1 fruit fly cellular context compared by ENCODE assay signal in the genomic region with DNA sequence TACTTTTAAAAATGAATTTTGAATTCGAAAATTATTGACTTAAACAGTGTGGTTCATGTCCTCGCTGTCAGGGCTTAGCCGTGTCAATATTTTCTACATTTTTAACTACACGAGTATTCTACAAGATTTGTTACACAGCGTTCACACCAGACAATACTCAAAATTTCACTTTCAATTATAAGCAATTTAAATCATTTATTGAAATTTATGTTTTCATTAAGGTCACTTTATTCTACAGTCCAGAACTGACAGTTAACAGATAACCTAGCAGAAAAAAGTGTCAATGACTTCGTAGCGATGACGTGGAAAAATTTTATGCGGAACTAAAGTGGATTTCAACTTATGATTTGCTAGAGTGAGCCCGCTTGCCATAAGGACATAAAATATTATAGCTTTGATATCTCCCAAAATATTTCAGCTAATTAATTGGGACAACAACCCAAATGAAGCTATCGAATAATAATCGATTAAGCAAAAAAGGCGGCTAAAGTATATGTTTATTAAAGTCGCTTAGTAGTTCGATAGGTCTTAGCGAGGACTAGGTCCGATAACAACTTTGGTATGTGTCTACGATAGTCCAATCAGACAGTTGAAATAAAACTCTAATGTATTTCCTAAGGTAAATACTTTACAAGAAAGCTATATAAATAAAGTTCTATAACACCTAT.
A peak's percentile ranks its signal among the peaks of the same experiment; 100 is the strongest.
TF ChIP-seq lines count a peak whose summit lies in the region.

No protein-coding gene starts in this region.

TF ChIP-seq in whole organism, embryonic, 481 proteins besides CTCF, POLR2A, EP300 and RAD21 (continued from another document and continues in another):
- TF ChIP-seq abd-A (tag; optimal IDR thresholded peaks at IDR 0.05; lab: Kevin White, UChicago) (no peak), CG7372 (GFP tag; IDR thresholded peaks at IDR 0.05; lab: Robert Waterston, UW) (peak; percentile 64; the same call in 1 of the 2 replicates), CG4820 (GFP tag; optimal IDR thresholded peaks at IDR 0.05; lab: Kevin White, UChicago) (peak; percentile 22), ssp (GFP tag; IDR thresholded peaks at IDR 0.05; lab: Robert Waterston, UW) (peak; percentile 97), CG4360 (GFP tag; IDR thresholded peaks at IDR 0.05; lab: Robert Waterston, UW) (no peak), CG3995 (GFP tag; optimal IDR thresholded peaks at IDR 0.05; lab: Kevin White, UChicago) (no peak), dm (GFP tag; optimal IDR thresholded peaks at IDR 0.05; lab: Kevin White, UChicago) (no peak), Doc3 (GFP tag; IDR thresholded peaks at IDR 0.05; lab: Robert Waterston, UW; ENCODE audit: partially characterized antibody) (no peak), CG13296 (GFP tag; optimal IDR thresholded peaks at IDR 0.05; lab: Kevin White, UChicago) (peak; percentile 24), pum (GFP tag; optimal IDR thresholded peaks at IDR 0.05; lab: Kevin White, UChicago) (no peak), CG1647 (GFP tag; optimal IDR thresholded peaks at IDR 0.05; lab: Kevin White, UChicago) (no peak), CG11247 (GFP tag; IDR thresholded peaks at IDR 0.05; lab: Robert Waterston, UW) (peak; percentile 64; the same call in 1 of the 2 replicates), CG15601 (tag; optimal IDR thresholded peaks at IDR 0.05; lab: Kevin White, UChicago) (peak; percentile 99), jing (GFP tag; optimal IDR thresholded peaks at IDR 0.05; lab: Kevin White, UChicago) (no peak), wor (GFP tag; IDR thresholded peaks at IDR 0.05; lab: Robert Waterston, UW) (0 out of 2 replicates have a peak, but pooled peaks have one; percentile 23), CG33557 (GFP tag; optimal IDR thresholded peaks at IDR 0.05; lab: Kevin White, UChicago) (no peak), CG9932 (GFP tag; IDR thresholded peaks at IDR 0.05; lab: Robert Waterston, UW) (peak; percentile 76), cg (GFP tag; optimal IDR thresholded peaks at IDR 0.05; lab: Kevin White, UChicago) (no peak), so (GFP tag; IDR thresholded peaks at IDR 0.05; lab: Robert Waterston, UW) (peak; percentile 79; the same call in 2 of the 3 replicates), Bdp1 (GFP tag; optimal IDR thresholded peaks at IDR 0.05; lab: Kevin White, UChicago) (no peak), CG12104 (GFP tag; optimal IDR thresholded peaks at IDR 0.05; lab: Kevin White, UChicago) (no peak), CG12942 (GFP tag; optimal IDR thresholded peaks at IDR 0.05; lab: Kevin White, UChicago) (peak; percentile 14), Hr39 (optimal IDR thresholded peaks at IDR 0.05; lab: Kevin White, UChicago) (no peak), CG1603 (tag; optimal IDR thresholded peaks at IDR 0.05; lab: Kevin White, UChicago) (peak; percentile 34), usp (GFP tag; optimal IDR thresholded peaks at IDR 0.05; lab: Kevin White, UChicago) (no peak), her (GFP tag; optimal IDR thresholded peaks at IDR 0.05; lab: Kevin White, UChicago) (no peak), YL-1 (GFP tag; optimal IDR thresholded peaks at IDR 0.05; lab: Kevin White, UChicago) (no peak), CG11695 (GFP tag; IDR thresholded peaks at IDR 0.05; lab: Robert Waterston, UW) (peak; percentile 83), unc-4 (GFP tag; IDR thresholded peaks at IDR 0.05; lab: Robert Waterston, UW; ENCODE audit: partially characterized antibody) (no peak), cato (GFP tag; optimal IDR thresholded peaks at IDR 0.05; lab: Kevin White, UChicago; ENCODE audit: borderline replicate concordance) (no peak), CG10462 (GFP tag; optimal IDR thresholded peaks at IDR 0.05; lab: Kevin White, UChicago) (no peak), Dad (GFP tag; optimal IDR thresholded peaks at IDR 0.05; lab: Kevin White, UChicago) (no peak), Lim3 (GFP tag; IDR thresholded peaks at IDR 0.05; lab: Robert Waterston, UW) (no peak), Mad (GFP tag; optimal IDR thresholded peaks at IDR 0.05; lab: Kevin White, UChicago) (no peak), tll (GFP tag; optimal IDR thresholded peaks at IDR 0.05; lab: Kevin White, UChicago) (peak in 1 of 2 experiments; percentile 9), Hr78 (GFP tag; optimal IDR thresholded peaks at IDR 0.05; lab: Kevin White, UChicago) (no peak), ara (GFP tag; IDR thresholded peaks at IDR 0.05; lab: Robert Waterston, UW) (peak; percentile 80; the same call in 1 of the 2 replicates), Mrtf (GFP tag; IDR thresholded peaks at IDR 0.05; lab: Robert Waterston, UW) (no peak), ash1 (GFP tag; optimal IDR thresholded peaks at IDR 0.05; lab: Kevin White, UChicago) (no peak), Xbp1 (GFP tag; optimal IDR thresholded peaks at IDR 0.05; lab: Kevin White, UChicago) (peak; percentile 70), zen2 (GFP tag; IDR thresholded peaks at IDR 0.05; lab: Robert Waterston, UW; ENCODE audit: partially characterized antibody) (no peak), Sox102F (GFP tag; optimal IDR thresholded peaks at IDR 0.05; lab: Kevin White, UChicago) (peak; percentile 42), CG16779 (GFP tag; IDR thresholded peaks at IDR 0.05; lab: Robert Waterston, UW) (no peak), dan (GFP tag; IDR thresholded peaks at IDR 0.05; lab: Robert Waterston, UW) (no peak), HLHmδ (GFP tag; optimal IDR thresholded peaks at IDR 0.05; lab: Kevin White, UChicago) (no peak), vfl (GFP tag; optimal IDR thresholded peaks at IDR 0.05; lab: Kevin White, UChicago) (no peak), CG8281 (tag; optimal IDR thresholded peaks at IDR 0.05; lab: Kevin White, UChicago) (no peak), nerfin-2 (GFP tag; IDR thresholded peaks at IDR 0.05; lab: Robert Waterston, UW; ENCODE audit: partially characterized antibody) (no peak), Asciz (GFP tag; optimal IDR thresholded peaks at IDR 0.05; lab: Kevin White, UChicago) (no peak), slbo (GFP tag; IDR thresholded peaks at IDR 0.05; lab: Robert Waterston, UW) (peak; percentile 82), Hr3 (GFP tag; optimal IDR thresholded peaks at IDR 0.05; lab: Kevin White, UChicago) (no peak), CG3281 (GFP tag; optimal IDR thresholded peaks at IDR 0.05; lab: Kevin White, UChicago) (peak; percentile 80), CG15269 (tag; optimal IDR thresholded peaks at IDR 0.05; lab: Kevin White, UChicago) (no peak), Dip3 (GFP tag; optimal IDR thresholded peaks at IDR 0.05; lab: Kevin White, UChicago) (peak; percentile 37), CG15479 (GFP tag; optimal IDR thresholded peaks at IDR 0.05; lab: Kevin White, UChicago) (no peak), CG14667 (GFP tag; IDR thresholded peaks at IDR 0.05; lab: Robert Waterston, UW) (peak; percentile 24; the same call in 1 of the 2 replicates), CG10366 (GFP tag; IDR thresholded peaks at IDR 0.05; lab: Robert Waterston, UW) (peak; percentile 69), caup (GFP tag; optimal IDR thresholded peaks at IDR 0.05; lab: Kevin White, UChicago; ENCODE audit: severe bottlenecking) (peak; percentile 59), Eip74EF (GFP tag; optimal IDR thresholded peaks at IDR 0.05; lab: Kevin White, UChicago) (no peak), B-H2 (GFP tag; optimal IDR thresholded peaks at IDR 0.05; lab: Kevin White, UChicago) (peak; percentile 28), zfh1 (GFP tag; IDR thresholded peaks at IDR 0.05; lab: Robert Waterston, UW) (peak; percentile 40; the same call in 1 of the 3 replicates), CG2889 (GFP tag; IDR thresholded peaks at IDR 0.05; lab: Robert Waterston, UW) (peak; percentile 63; the same call in 2 of the 3 replicates), fru (optimal IDR thresholded peaks at IDR 0.05; lab: Kevin White, UChicago) (no peak), E2f2 (GFP tag; IDR thresholded peaks at IDR 0.05; lab: Robert Waterston, UW) (peak; percentile 65), gsb-n (tag; optimal IDR thresholded peaks at IDR 0.05; lab: Kevin White, UChicago) (no peak), corto (GFP tag; optimal IDR thresholded peaks at IDR 0.05; lab: Kevin White, UChicago) (no peak), p53 (GFP tag; optimal IDR thresholded peaks at IDR 0.05; lab: Kevin White, UChicago) (no peak), trem (tag; optimal IDR thresholded peaks at IDR 0.05; lab: Kevin White, UChicago) (peak; percentile 41), ac (GFP tag; optimal IDR thresholded peaks at IDR 0.05; lab: Kevin White, UChicago) (no peak), PHDP (tag; optimal IDR thresholded peaks at IDR 0.05; lab: Kevin White, UChicago) (peak; percentile 60), sna (GFP tag; IDR thresholded peaks at IDR 0.05; lab: Robert Waterston, UW; ENCODE audit: partially characterized antibody) (no peak), CG1024 (GFP tag; IDR thresholded peaks at IDR 0.05; lab: Robert Waterston, UW) (peak; percentile 31; the same call in 1 of the 2 replicates), eve (GFP tag; optimal IDR thresholded peaks at IDR 0.05; lab: Kevin White, UChicago) (no peak), CG7357 (GFP tag; IDR thresholded peaks at IDR 0.05; lab: Robert Waterston, UW) (peak; percentile 92), CHES-1-like (GFP tag; optimal IDR thresholded peaks at IDR 0.05; lab: Kevin White, UChicago) (no peak), Dll (GFP tag; IDR thresholded peaks at IDR 0.05; lab: Robert Waterston, UW; ENCODE audit: partially characterized antibody) (no peak; the same call in 1 of the 4 replicates), Xrp1 (GFP tag; IDR thresholded peaks at IDR 0.05; lab: Robert Waterston, UW) (peak; percentile 74), Atf3 (GFP tag; optimal IDR thresholded peaks at IDR 0.05; lab: Kevin White, UChicago) (no peak), CG6854 (GFP tag; optimal IDR thresholded peaks at IDR 0.05; lab: Kevin White, UChicago) (no peak), Taf1 (GFP tag; IDR thresholded peaks at IDR 0.05; lab: Robert Waterston, UW) (no peak; the same call in 1 of the 2 replicates), TFAM (GFP tag; optimal IDR thresholded peaks at IDR 0.05; lab: Kevin White, UChicago) (no peak), D19A (tag; optimal IDR thresholded peaks at IDR 0.05; lab: Kevin White, UChicago) (no peak), CG13287 (GFP tag; IDR thresholded peaks at IDR 0.05; lab: Robert Waterston, UW; ENCODE audit: partially characterized antibody) (no peak; the same call in 1 of the 2 replicates), CG12769 (tag; optimal IDR thresholded peaks at IDR 0.05; lab: Kevin White, UChicago) (peak; percentile 69), pnt (GFP tag; optimal IDR thresholded peaks at IDR 0.05; lab: Kevin White, UChicago) (no peak), wek (GFP tag; optimal IDR thresholded peaks at IDR 0.05; lab: Kevin White, UChicago) (no peak), CG11696 (GFP tag; IDR thresholded peaks at IDR 0.05; lab: Robert Waterston, UW) (no peak; the same call in 1 of the 2 replicates), CG8359 (GFP tag; optimal IDR thresholded peaks at IDR 0.05; lab: Kevin White, UChicago; ENCODE audit: borderline replicate concordance) (no peak), luna (GFP tag; optimal IDR thresholded peaks at IDR 0.05; lab: Kevin White, UChicago) (no peak), CG2199 (GFP tag; IDR thresholded peaks at IDR 0.05; lab: Robert Waterston, UW) (peak; percentile 50; the same call in 1 of the 3 replicates), nmo (GFP tag; optimal IDR thresholded peaks at IDR 0.05; lab: Kevin White, UChicago) (no peak), ttk (GFP tag; IDR thresholded peaks at IDR 0.05; lab: Robert Waterston, UW) (0 out of 2 replicates have a peak, but pooled peaks have one; percentile 15), fu2 (GFP tag; optimal IDR thresholded peaks at IDR 0.05; lab: Kevin White, UChicago) (no peak), CG8924 (tag; optimal IDR thresholded peaks at IDR 0.05; lab: Kevin White, UChicago) (peak; percentile 43), CG14710 (tag; optimal IDR thresholded peaks at IDR 0.05; lab: Kevin White, UChicago) (peak; percentile 63), CG17912 (GFP tag; optimal IDR thresholded peaks at IDR 0.05; lab: Kevin White, UChicago) (no peak), NfI (GFP tag; optimal IDR thresholded peaks at IDR 0.05; lab: Kevin White, UChicago) (peak; percentile 49), CG6689 (GFP tag; IDR thresholded peaks at IDR 0.05; lab: Robert Waterston, UW) (peak; percentile 56; the same call in 1 of the 2 replicates), HLH3B (GFP tag; IDR thresholded peaks at IDR 0.05; lab: Robert Waterston, UW) (peak; percentile 76), rib (GFP tag; IDR thresholded peaks at IDR 0.05; lab: Robert Waterston, UW) (no peak), HmgD (GFP tag; optimal IDR thresholded peaks at IDR 0.05; lab: Kevin White, UChicago) (peak; percentile 73), CG17328 (GFP tag; IDR thresholded peaks at IDR 0.05; lab: Robert Waterston, UW) (peak; percentile 89), CG9215 (GFP tag; IDR thresholded peaks at IDR 0.05; lab: Robert Waterston, UW) (no peak), CG4707 (GFP tag; optimal IDR thresholded peaks at IDR 0.05; lab: Kevin White, UChicago) (no peak), CG6813 (GFP tag; optimal IDR thresholded peaks at IDR 0.05; lab: Kevin White, UChicago) (peak; percentile 3), Blimp-1 (GFP tag; optimal IDR thresholded peaks at IDR 0.05; lab: Kevin White, UChicago) (peak; percentile 95), fd3F (GFP tag; optimal IDR thresholded peaks at IDR 0.05; lab: Kevin White, UChicago) (peak; percentile 27), CG7987 (GFP tag; optimal IDR thresholded peaks at IDR 0.05; lab: Kevin White, UChicago) (peak; percentile 7), jigr1 (GFP tag; IDR thresholded peaks at IDR 0.05; lab: Robert Waterston, UW) (no peak), CG1529 (GFP tag; optimal IDR thresholded peaks at IDR 0.05; lab: Kevin White, UChicago) (peak; percentile 43), CG1792 (GFP tag; optimal IDR thresholded peaks at IDR 0.05; lab: Kevin White, UChicago) (peak; percentile 18), E2f1 (GFP tag; IDR thresholded peaks at IDR 0.05; lab: Robert Waterston, UW) (peak; percentile 64; the same call in 1 of the 2 replicates), grn (GFP tag; optimal IDR thresholded peaks at IDR 0.05; lab: Kevin White, UChicago) (no peak), CG8290 (GFP tag; optimal IDR thresholded peaks at IDR 0.05; lab: Kevin White, UChicago) (no peak), CG8290 (tag; optimal IDR thresholded peaks at IDR 0.05; lab: Kevin White, UChicago) (no peak), Ets65A (GFP tag; lab: Kevin White, UChicago) (no peak), NC2α (GFP tag; optimal IDR thresholded peaks at IDR 0.05; lab: Kevin White, UChicago) (no peak), pho (GFP tag; optimal IDR thresholded peaks at IDR 0.05; lab: Kevin White, UChicago) (no peak), mirr (GFP tag; optimal IDR thresholded peaks at IDR 0.05; lab: Kevin White, UChicago) (peak; percentile 9), sr (GFP tag; IDR thresholded peaks at IDR 0.05; lab: Robert Waterston, UW) (no peak), en (GFP tag; optimal IDR thresholded peaks at IDR 0.05; lab: Kevin White, UChicago) (no peak), pb (GFP tag; optimal IDR thresholded peaks at IDR 0.05; lab: Kevin White, UChicago) (no peak), mld (GFP tag; IDR thresholded peaks at IDR 0.05; lab: Robert Waterston, UW; ENCODE audit: partially characterized antibody) (no peak)
